Worm (Caenorhabditis elegans) whole organism, young adult: ENCODE measurements around the gene hel-1.
A peak's percentile ranks its signal among the peaks of the same experiment; 100 is the strongest.

Experiments
- B0035.1 ChIP-seq: sonication (generic microtip); optimal IDR thresholded peaks from 2 replicates; lab custom pipeline; 2016; ENCODE audit warnings: missing genetic modification characterization, mild to moderate bottlenecking, missing compliant biosample characterization, missing genotype, missing genetic modification reagents
- C17E4.6 ChIP-seq: fragments of 200-800 bp; sonication (Bioruptor generic); IDR thresholded peaks from 2 replicates; pipeline ENCODE4 v1.3.6; 2022; ENCODE audit warnings: missing genetic modification reagents, missing genetic modification characterization, missing compliant biosample characterization
- F10E7.11 ChIP-seq: sonication (generic microtip); optimal IDR thresholded peaks from 2 replicates; lab custom pipeline; 2017; ENCODE audit warnings: mild to moderate bottlenecking, missing genetic modification characterization, moderate library complexity, missing compliant biosample characterization
- F33H1.4 ChIP-seq: fragments of 200-800 bp; sonication (Bioruptor generic); IDR thresholded peaks from 2 replicates; pipeline ENCODE4 v1.3.6; 2022; ENCODE audit warnings: missing genetic modification reagents, missing genetic modification characterization, missing compliant biosample characterization
- F37B4.10 ChIP-seq: fragments of 200-800 bp; sonication (Bioruptor generic); IDR thresholded peaks from 2 replicates; pipeline ENCODE4 v1.3.6; 2022; ENCODE audit warnings: missing genetic modification characterization, missing compliant biosample characterization
- F52B5.7 ChIP-seq: sonication (generic microtip); optimal IDR thresholded peaks from 2 replicates; lab custom pipeline; 2016; ENCODE audit warnings: mild to moderate bottlenecking, missing genetic modification characterization, missing compliant biosample characterization
- F57A8.1 ChIP-seq: fragments of 200-800 bp; sonication (Bioruptor generic); optimal IDR thresholded peaks from 2 replicates; lab custom pipeline; 2018; ENCODE audit warnings: mild to moderate bottlenecking, missing genetic modification characterization, moderate library complexity, missing compliant biosample characterization
- K12H6.12 ChIP-seq: fragments of 200-800 bp; sonication (Bioruptor generic); optimal IDR thresholded peaks from 2 replicates; lab custom pipeline; 2018; ENCODE audit warnings: mild to moderate bottlenecking, missing genetic modification characterization, missing compliant biosample characterization
- T07F8.4 ChIP-seq: sonication (generic microtip); optimal IDR thresholded peaks from 2 replicates; lab custom pipeline; 2016; ENCODE audit warnings: mild to moderate bottlenecking, missing genetic modification characterization, moderate library complexity, missing compliant biosample characterization
- T26A5.8 ChIP-seq: sonication (generic microtip); optimal IDR thresholded peaks from 2 replicates; lab custom pipeline; 2016; ENCODE audit warnings: missing genetic modification characterization, missing compliant biosample characterization
- Y53F4B.3 ChIP-seq: fragments of 200-800 bp; sonication (Bioruptor generic); IDR thresholded peaks from 2 replicates; pipeline ENCODE4 v1.3.6; 2022; ENCODE audit warnings: missing genetic modification reagents, missing genetic modification characterization, missing compliant biosample characterization
- Y56A3A.18 ChIP-seq: fragments of 200-800 bp; sonication (Bioruptor generic); IDR thresholded peaks from 2 replicates; pipeline ENCODE4 v1.3.6; 2022; ENCODE audit warnings: missing genetic modification reagents, missing genetic modification characterization, missing compliant biosample characterization
- ZK185.1 ChIP-seq: sonication (generic microtip); optimal IDR thresholded peaks from 2 replicates; lab custom pipeline; 2016; ENCODE audit warnings: mild to moderate bottlenecking, missing genetic modification characterization, missing compliant biosample characterization; ENCODE audit not compliant: poor library complexity, severe bottlenecking
- atf-7 ChIP-seq: sonication (generic microtip); optimal IDR thresholded peaks from 2 replicates; lab custom pipeline; 2017; ENCODE audit warnings: mild to moderate bottlenecking, missing genetic modification characterization, missing compliant biosample characterization
- athp-1 ChIP-seq: sonication (generic microtip); optimal IDR thresholded peaks from 2 replicates; lab custom pipeline; 2017; ENCODE audit warnings: mild to moderate bottlenecking, missing genetic modification characterization, missing compliant biosample characterization
- attf-5 ChIP-seq: fragments of 200-800 bp; sonication (Bioruptor generic); optimal IDR thresholded peaks from 2 replicates; lab custom pipeline; 2018; ENCODE audit warnings: mild to moderate bottlenecking, missing genetic modification characterization, missing compliant biosample characterization
- ccch-3 ChIP-seq: fragments of 200-800 bp; sonication (Bioruptor generic); optimal IDR thresholded peaks from 2 replicates; lab custom pipeline; 2018; ENCODE audit warnings: mild to moderate bottlenecking, missing genetic modification characterization, missing compliant biosample characterization
- cebp-1 ChIP-seq, 2 experiments: fragments of 200-800 bp in 1 of 2; sonication (Bioruptor generic) in 1 of 2; sonication (generic microtip) in 1 of 2; IDR thresholded peaks in 1 of 2; optimal IDR thresholded peaks in 1 of 2; 2 replicates each; pipeline versions ENCODE4 v1.3.6 to Lab custom; 2017 to 2022; ENCODE audit warnings: missing compliant biosample characterization in 2 of 2, missing genetic modification characterization in 2 of 2, mild to moderate bottlenecking in 1 of 2, missing genetic modification reagents in 1 of 2, moderate library complexity in 1 of 2
- ceh-40 ChIP-seq: fragments of 200-800 bp; sonication (Bioruptor generic); IDR thresholded peaks from 2 replicates; pipeline ENCODE4 v1.3.6; 2022; ENCODE audit warnings: missing genetic modification characterization, missing compliant biosample characterization
- ceh-58 ChIP-seq: fragments of 200-800 bp; sonication (Bioruptor generic); IDR thresholded peaks from 2 replicates; pipeline ENCODE4 v1.3.6; 2022; ENCODE audit warnings: missing genetic modification characterization, missing compliant biosample characterization
- dpl-1 ChIP-seq: fragments of 150-350 bp; optimal IDR thresholded peaks from 2 replicates; lab custom pipeline; 2014; ENCODE audit warnings: missing biosample characterization, missing genetic modification reagents, missing genetic modification characterization
- efl-1 ChIP-seq: fragments of 150-350 bp; optimal IDR thresholded peaks from 2 replicates; lab custom pipeline; 2014; ENCODE audit warnings: missing biosample characterization, missing genetic modification reagents, missing genetic modification characterization
- egl-44 ChIP-seq: fragments of 200-800 bp; sonication (Bioruptor generic); IDR thresholded peaks from 2 replicates; pipeline ENCODE4 v1.3.6; 2022; ENCODE audit warnings: missing genetic modification reagents, missing genetic modification characterization, missing compliant biosample characterization
- hmg-1.2 ChIP-seq: fragments of 200-800 bp; sonication (Bioruptor generic); IDR thresholded peaks from 2 replicates; pipeline ENCODE4 v1.3.6; 2022; ENCODE audit warnings: missing genetic modification reagents, missing genetic modification characterization, missing compliant biosample characterization
- hrde-1 ChIP-seq: sonication (generic microtip); optimal IDR thresholded peaks from 2 replicates; lab custom pipeline; 2016; ENCODE audit warnings: missing genetic modification characterization, mild to moderate bottlenecking, missing compliant biosample characterization, moderate library complexity, missing genotype, missing genetic modification reagents, borderline replicate concordance
- lag-1 ChIP-seq: fragments of 200-800 bp; sonication (Bioruptor generic); IDR thresholded peaks from 2 replicates; pipeline ENCODE4 v1.3.6; 2022; ENCODE audit warnings: missing genetic modification reagents, missing genetic modification characterization, missing compliant biosample characterization
- let-607 ChIP-seq, 2 experiments: fragments of 200-800 bp in 1 of 2; sonication (Bioruptor generic) in 1 of 2; sonication (generic microtip) in 1 of 2; optimal IDR thresholded peaks; 2 replicates each; lab custom pipeline; 2016 to 2018; ENCODE audit warnings: mild to moderate bottlenecking in 2 of 2, missing compliant biosample characterization in 2 of 2, missing genetic modification characterization in 2 of 2, moderate library complexity in 2 of 2, missing genotype in 1 of 2
- lin-26 ChIP-seq: fragments of 200-800 bp; sonication (Bioruptor generic); IDR thresholded peaks from 2 replicates; pipeline ENCODE4 v1.3.6; 2022; ENCODE audit warnings: missing genetic modification reagents, missing genetic modification characterization, missing compliant biosample characterization
- lin-35 ChIP-seq, 3 experiments: fragments of 150-350 bp in 2 of 3; sonication (generic microtip) in 1 of 3; optimal IDR thresholded peaks; 2 replicates each; lab custom pipeline; 2014 to 2018; ENCODE audit warnings: missing biosample characterization in 3 of 3, missing genetic modification characterization in 3 of 3, missing genetic modification reagents in 3 of 3
- lin-40 ChIP-seq: sonication (generic microtip); optimal IDR thresholded peaks from 2 replicates; lab custom pipeline; 2016; ENCODE audit warnings: missing genetic modification characterization, mild to moderate bottlenecking, missing compliant biosample characterization, missing genotype, missing genetic modification reagents
- lsl-1 ChIP-seq: fragments of 200-800 bp; sonication (Bioruptor generic); optimal IDR thresholded peaks from 2 replicates; lab custom pipeline; 2018; ENCODE audit warnings: mild to moderate bottlenecking, missing genetic modification characterization, moderate library complexity, missing compliant biosample characterization
- madf-10 ChIP-seq: sonication (generic microtip); optimal IDR thresholded peaks from 2 replicates; lab custom pipeline; 2016; ENCODE audit warnings: mild to moderate bottlenecking, missing genetic modification characterization, missing compliant biosample characterization
- mcd-1 ChIP-seq: fragments of 200-800 bp; sonication (Bioruptor generic); IDR thresholded peaks from 2 replicates; pipeline ENCODE4 v1.3.6; 2022; ENCODE audit warnings: missing genetic modification reagents, missing genetic modification characterization, missing compliant biosample characterization
- mes-4 ChIP-seq: sonication (generic microtip); optimal IDR thresholded peaks from 2 replicates; lab custom pipeline; 2016; ENCODE audit warnings: missing genotype, missing genetic modification characterization, missing compliant biosample characterization
- mxl-1 ChIP-seq: sonication (generic microtip); optimal IDR thresholded peaks from 2 replicates; lab custom pipeline; 2016; ENCODE audit warnings: missing genetic modification characterization, missing compliant biosample characterization
- nfya-2 ChIP-seq: fragments of 200-800 bp; sonication (Bioruptor generic); IDR thresholded peaks from 2 replicates; pipeline ENCODE4 v1.3.6; 2022; ENCODE audit warnings: missing genetic modification reagents, missing genetic modification characterization, missing compliant biosample characterization
- nhr-179 ChIP-seq: sonication (generic microtip); optimal IDR thresholded peaks from 2 replicates; lab custom pipeline; 2016; ENCODE audit warnings: mild to moderate bottlenecking, missing genetic modification characterization, missing compliant biosample characterization
- nhr-27 ChIP-seq: fragments of 200-800 bp; sonication (Bioruptor generic); optimal IDR thresholded peaks from 2 replicates; lab custom pipeline; 2018; ENCODE audit warnings: mild to moderate bottlenecking, missing genetic modification characterization, moderate library complexity, missing compliant biosample characterization
- rpc-1 ChIP-seq, 2 experiments: fragments of 150-350 bp in 1 of 2; sonication (generic microtip) in 1 of 2; optimal IDR thresholded peaks; 2 replicates each; lab custom pipeline; 2014 to 2018; ENCODE audit warnings: missing biosample characterization in 1 of 2, missing genetic modification characterization in 1 of 2, missing genetic modification reagents in 1 of 2, missing genotype in 1 of 2
- sea-2 ChIP-seq: fragments of 200-800 bp; sonication (Bioruptor generic); IDR thresholded peaks from 2 replicates; pipeline ENCODE4 v1.3.6; 2022; ENCODE audit warnings: missing genetic modification characterization, missing compliant biosample characterization
- snpc-3.4 ChIP-seq: sonication (generic microtip); optimal IDR thresholded peaks from 2 replicates; lab custom pipeline; 2017; ENCODE audit warnings: missing genetic modification characterization, mild to moderate bottlenecking, missing compliant biosample characterization, antibody characterized with exemption, moderate library complexity, missing genotype, missing genetic modification reagents
- sptf-2 ChIP-seq: fragments of 200-800 bp; sonication (Bioruptor generic); optimal IDR thresholded peaks from 2 replicates; lab custom pipeline; 2018; ENCODE audit warnings: mild to moderate bottlenecking, missing genetic modification characterization, missing compliant biosample characterization
- tbp1 ChIP-seq: fragments of 200-800 bp; sonication (Bioruptor generic); optimal IDR thresholded peaks from 2 replicates; lab custom pipeline; 2018; ENCODE audit warnings: mild to moderate bottlenecking, missing genetic modification characterization, missing compliant biosample characterization
- tlf-1 ChIP-seq: fragments of 200-800 bp; sonication (Bioruptor generic); optimal IDR thresholded peaks from 2 replicates; lab custom pipeline; 2018; ENCODE audit warnings: mild to moderate bottlenecking, missing genetic modification characterization, missing compliant biosample characterization
- zim-3 ChIP-seq: sonication (generic microtip); optimal IDR thresholded peaks from 2 replicates; lab custom pipeline; 2017; ENCODE audit warnings: mild to moderate bottlenecking, missing genetic modification characterization, moderate library complexity, missing compliant biosample characterization
- ztf-3 ChIP-seq: fragments of 200-800 bp; sonication (Bioruptor generic); optimal IDR thresholded peaks from 2 replicates; lab custom pipeline; 2018; ENCODE audit warnings: mild to moderate bottlenecking, missing genetic modification characterization, missing compliant biosample characterization
- ztf-6 ChIP-seq: fragments of 200-800 bp; sonication (Bioruptor generic); IDR thresholded peaks from 2 replicates; pipeline ENCODE4 v1.3.6; 2022; ENCODE audit warnings: missing genetic modification reagents, missing genetic modification characterization, missing compliant biosample characterization

Gene hel-1

ce11 chrII:8326228-8326960 lies 2.3 kb downstream of the hel-1 start (continued):
- TF ChIP-seq F52B5.7 (tag; lab: Kevin White, UChicago) (no peak), atf-7 (tag; lab: Kevin White, UChicago) (no peak), ztf-3 (no peak), ztf-6 (GFP tag; lab: Robert Waterston, UW) (no peak), attf-5 (GFP tag; lab: Kevin White, UChicago) (peak; percentile 2), nhr-27 (tag; lab: Kevin White, UChicago) (no peak), Y56A3A.18 (no peak), cebp-1 (GFP tag; IDR thresholded peaks at IDR 0.05; lab: Robert Waterston, UW) (no peak), cebp-1 (tag; optimal IDR thresholded peaks at IDR 0.05; lab: Kevin White, UChicago) (peak; percentile 18), ZK185.1 (tag; lab: Kevin White, UChicago) (no peak), zim-3 (tag; lab: Kevin White, UChicago) (no peak), dpl-1 (GFP tag; lab: Kevin White, UChicago) (no peak), ceh-40 (GFP tag; lab: Robert Waterston, UW) (no peak), egl-44 (no peak), Y53F4B.3 (GFP tag; lab: Robert Waterston, UW) (no peak), F37B4.10 (GFP tag; lab: Robert Waterston, UW) (no peak), lin-26 (GFP tag; lab: Robert Waterston, UW) (0 out of 2 replicates have a peak, but pooled peaks have one; percentile 30), B0035.1 (tag; lab: Kevin White, UChicago) (no peak), tbp1 (GFP tag; lab: Kevin White, UChicago) (no peak), nhr-179 (no peak), lin-35 (GFP tag; optimal IDR thresholded peaks at IDR 0.05; lab: Kevin White, UChicago) (no peak), sea-2 (GFP tag; lab: Robert Waterston, UW) (no peak), hmg-1.2 (GFP tag; lab: Robert Waterston, UW) (peak; percentile 10), athp-1 (tag; lab: Kevin White, UChicago) (peak; percentile 14), lag-1 (no peak), ceh-58 (0 out of 2 replicates have a peak, but pooled peaks have one; percentile 48), mcd-1 (GFP tag; lab: Robert Waterston, UW) (no peak), tlf-1 (peak; percentile 51), rpc-1 (optimal IDR thresholded peaks at IDR 0.05; lab: Kevin White, UChicago) (no peak), rpc-1 (tag; optimal IDR thresholded peaks at IDR 0.05; lab: Kevin White, UChicago) (no peak), F33H1.4 (GFP tag; lab: Robert Waterston, UW) (no peak), K12H6.12 (tag; lab: Kevin White, UChicago) (no peak), efl-1 (GFP tag; lab: Kevin White, UChicago) (no peak), hrde-1 (tag; lab: Kevin White, UChicago) (peak; percentile 73), snpc-3.4 (tag; lab: Kevin White, UChicago) (peak; percentile 67), ccch-3 (GFP tag; lab: Kevin White, UChicago) (no peak), let-607 (tag; optimal IDR thresholded peaks at IDR 0.05; lab: Kevin White, UChicago) (no peak), mxl-1 (no peak), C17E4.6 (GFP tag; lab: Robert Waterston, UW) (0 out of 2 replicates have a peak, but pooled peaks have one; percentile 5), T26A5.8 (tag; lab: Kevin White, UChicago) (no peak), T07F8.4 (tag; lab: Kevin White, UChicago) (no peak), madf-10 (no peak), F57A8.1 (no peak), sptf-2 (GFP tag; lab: Kevin White, UChicago) (no peak), lin-40 (tag; lab: Kevin White, UChicago) (no peak), mes-4 (tag; lab: Kevin White, UChicago) (no peak), nfya-2 (no peak), F10E7.11 (no peak), lsl-1 (peak; percentile 3)
